Worm (Caenorhabditis elegans): ENCODE data around the gene unc-130.

- no peak for TF ChIP-seq him-1 (tag; optimal IDR thresholded peaks at IDR 0.05)
- no peak for TF ChIP-seq W03F9.2 (tag; optimal IDR thresholded peaks at IDR 0.05)
- TF ChIP-seq dao-5 (tag; optimal IDR thresholded peaks at IDR 0.05), result no peak
Observed at ce11 chrII:11246506-11246905, 35.3 kb upstream of the unc-130 start.
